Fruit fly (Drosophila melanogaster): ENCODE results near the gene CG4036.

The CG4036 gene

DNA sequence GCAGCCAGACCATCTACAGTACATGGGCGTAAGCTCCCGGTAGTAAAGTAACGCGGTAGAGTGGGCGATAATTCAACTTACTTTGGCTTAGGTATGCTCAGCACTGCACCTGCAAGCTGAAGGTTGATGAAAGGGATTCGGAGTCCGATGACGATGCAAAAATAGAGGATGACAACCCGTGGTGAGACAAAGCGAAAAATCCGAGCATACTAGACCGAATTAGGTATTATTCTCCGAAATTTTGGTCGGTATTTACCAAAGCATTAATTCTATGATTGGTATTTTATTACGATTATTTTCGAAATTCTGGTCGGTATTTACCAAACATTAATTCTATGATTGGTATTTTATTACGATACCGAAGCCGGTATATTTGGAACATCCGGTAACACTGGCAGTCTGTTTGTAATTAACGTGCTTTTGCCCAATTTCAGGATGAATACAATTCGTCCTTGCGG lies at the start of gene CG4036 (continued):
- no peak for TF ChIP-seq CG15011 (GFP tag; optimal IDR thresholded peaks at IDR 0.05)
- no peak for TF ChIP-seq pita (GFP tag; optimal IDR thresholded peaks at IDR 0.05)
- TF ChIP-seq CG17359 (tag; optimal IDR thresholded peaks at IDR 0.05) = no peak
- TF ChIP-seq Max (GFP tag; optimal IDR thresholded peaks at IDR 0.05) = peak; percentile 10
- TF ChIP-seq CHES-1-like (GFP tag; optimal IDR thresholded peaks at IDR 0.05) = peak; percentile 30
- TF ChIP-seq sug (tag; optimal IDR thresholded peaks at IDR 0.05) = no peak
- peak; percentile 65 for TF ChIP-seq Ets97D (GFP tag; optimal IDR thresholded peaks at IDR 0.05)
- no peak for TF ChIP-seq twi (tag; optimal IDR thresholded peaks at IDR 0.05)
- no peak for TF ChIP-seq cg (GFP tag; optimal IDR thresholded peaks at IDR 0.05)
- peak; percentile 40 for TF ChIP-seq CG15514 (GFP tag; optimal IDR thresholded peaks at IDR 0.05)
- TF ChIP-seq CG15269 (tag; optimal IDR thresholded peaks at IDR 0.05) = no peak
- TF ChIP-seq crol (GFP tag; IDR thresholded peaks at IDR 0.05) = no peak
- TF ChIP-seq CG13624 (GFP tag; optimal IDR thresholded peaks at IDR 0.05) = peak; percentile 10
- TF ChIP-seq CG15601 (tag; optimal IDR thresholded peaks at IDR 0.05) = peak; percentile 35
- TF ChIP-seq D19A (tag; optimal IDR thresholded peaks at IDR 0.05) = no peak
- no peak for TF ChIP-seq ranshi (GFP tag; IDR thresholded peaks at IDR 0.05)
- TF ChIP-seq run (tag; optimal IDR thresholded peaks at IDR 0.05) = no peak
- TF ChIP-seq tap (tag; optimal IDR thresholded peaks at IDR 0.05) = no peak
- no peak for TF ChIP-seq sim (GFP tag; IDR thresholded peaks at IDR 0.05)
- no peak for TF ChIP-seq CG42726 (GFP tag; IDR thresholded peaks at IDR 0.05; ENCODE audit: partially characterized antibody)
- no peak for TF ChIP-seq CG1024 (GFP tag; IDR thresholded peaks at IDR 0.05)
- peak; percentile 23 for TF ChIP-seq CG4617 (GFP tag; optimal IDR thresholded peaks at IDR 0.05; ENCODE audit: borderline replicate concordance)
- TF ChIP-seq CG7372 (GFP tag; IDR thresholded peaks at IDR 0.05) = no peak
- TF ChIP-seq HLH4C (GFP tag; IDR thresholded peaks at IDR 0.05; ENCODE audit: partially characterized antibody) = no peak
- TF ChIP-seq CG11695 (GFP tag; IDR thresholded peaks at IDR 0.05) = no peak
- TF ChIP-seq CG1647 (GFP tag; optimal IDR thresholded peaks at IDR 0.05) = no peak
- no peak for TF ChIP-seq dan (GFP tag; IDR thresholded peaks at IDR 0.05)
- no peak for TF ChIP-seq CG7357 (GFP tag; IDR thresholded peaks at IDR 0.05)
- no peak for TF ChIP-seq CG31388 (GFP tag; optimal IDR thresholded peaks at IDR 0.05)
- TF ChIP-seq CG10431 (GFP tag; optimal IDR thresholded peaks at IDR 0.05) = no peak
- TF ChIP-seq salm (tag; optimal IDR thresholded peaks at IDR 0.05) = no peak
- TF ChIP-seq Ets65A (GFP tag) = no peak
- TF ChIP-seq CG8089 (GFP tag; optimal IDR thresholded peaks at IDR 0.05) = no peak
- TF ChIP-seq unpg (GFP tag; optimal IDR thresholded peaks at IDR 0.05) = no peak
- no peak for TF ChIP-seq Nf-YC (tag; optimal IDR thresholded peaks at IDR 0.05)
- TF ChIP-seq pfk (GFP tag; optimal IDR thresholded peaks at IDR 0.05) = no peak
- TF ChIP-seq Rx (GFP tag; IDR thresholded peaks at IDR 0.05) = no peak
- no peak for TF ChIP-seq Jarid2 (GFP tag; optimal IDR thresholded peaks at IDR 0.05)
- no peak for TF ChIP-seq ara (GFP tag; IDR thresholded peaks at IDR 0.05)
- no peak for TF ChIP-seq br (optimal IDR thresholded peaks at IDR 0.05)
- TF ChIP-seq inv (GFP tag; IDR thresholded peaks at IDR 0.05; ENCODE audit: partially characterized antibody) = no peak
- no peak for TF ChIP-seq CG11085 (GFP tag; IDR thresholded peaks at IDR 0.05)
- no peak for TF ChIP-seq h (optimal IDR thresholded peaks at IDR 0.05)
- TF ChIP-seq CG2202 (tag; optimal IDR thresholded peaks at IDR 0.05) = no peak
- no peak for TF ChIP-seq wek (GFP tag; optimal IDR thresholded peaks at IDR 0.05)
- no peak for TF ChIP-seq wdn (GFP tag; IDR thresholded peaks at IDR 0.05)
- peak; percentile 40 for TF ChIP-seq CG17829 (tag; optimal IDR thresholded peaks at IDR 0.05)
- no peak for TF ChIP-seq CG12299 (tag; optimal IDR thresholded peaks at IDR 0.05)
- TF ChIP-seq CG6791 (GFP tag; IDR thresholded peaks at IDR 0.05; ENCODE audit: partially characterized antibody) = peak; percentile 16; the same call in 1 of the 3 replicates
- TF ChIP-seq CG4282 (GFP tag; optimal IDR thresholded peaks at IDR 0.05) = no peak
- TF ChIP-seq CG14710 (tag; optimal IDR thresholded peaks at IDR 0.05) = peak; percentile 24
- TF ChIP-seq CG7839 (tag; optimal IDR thresholded peaks at IDR 0.05) = no peak

All from whole organism, embryonic.